Worm (Caenorhabditis elegans): Measurements from ENCODE around the gene F11D11.6.

The F11D11.6 gene

DNA sequence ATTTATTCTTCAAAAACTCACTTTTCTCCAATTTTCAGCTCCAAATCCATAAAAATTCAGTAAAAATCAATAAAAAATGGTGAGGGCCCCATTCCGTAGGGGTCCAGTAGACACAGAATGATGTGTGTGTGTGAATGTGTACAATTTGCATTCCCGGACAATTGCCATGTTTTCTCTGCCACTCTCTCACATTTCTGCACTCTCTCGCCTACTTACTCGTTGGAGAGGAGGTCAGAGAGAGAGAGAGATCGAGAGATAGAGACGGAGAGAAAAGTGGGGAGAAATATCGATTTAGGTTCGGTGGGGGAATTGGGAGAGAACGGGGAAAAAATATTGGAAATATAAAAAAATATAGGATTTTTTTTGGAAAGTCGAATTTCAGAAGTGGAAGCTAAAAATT, 29.3 kb downstream of the F11D11.6 start:
- TF ChIP-seq lsy-2 (tag; optimal IDR thresholded peaks at IDR 0.05): peak; percentile 89
- no peak for TF ChIP-seq unc-39 (tag; optimal IDR thresholded peaks at IDR 0.05)
- no peak for TF ChIP-seq nhr-76 (tag; optimal IDR thresholded peaks at IDR 0.05)
- no peak for TF ChIP-seq M03D4.4 (tag; optimal IDR thresholded peaks at IDR 0.05)
- peak; percentile 86 for TF ChIP-seq mab-5 (tag; optimal IDR thresholded peaks at IDR 0.05)
- TF ChIP-seq lin-32 (GFP tag; optimal IDR thresholded peaks at IDR 0.05): peak; percentile 3
- TF ChIP-seq ceh-43 (GFP tag; optimal IDR thresholded peaks at IDR 0.05): no peak
- peak; percentile 22 for TF ChIP-seq ztf-11 (tag; optimal IDR thresholded peaks at IDR 0.05)
- no peak for TF ChIP-seq zip-8 (tag; optimal IDR thresholded peaks at IDR 0.05)
- no peak for TF ChIP-seq ceh-83 (GFP tag; optimal IDR thresholded peaks at IDR 0.05)
- TF ChIP-seq unc-62 (GFP tag; optimal IDR thresholded peaks at IDR 0.05): peak; percentile 83
- no peak for TF ChIP-seq ham-2 (GFP tag; optimal IDR thresholded peaks at IDR 0.05)
- peak; percentile 83 for TF ChIP-seq nhr-2 (tag; optimal IDR thresholded peaks at IDR 0.05)
- TF ChIP-seq blmp-1 (tag; optimal IDR thresholded peaks at IDR 0.05): no peak
- no peak for TF ChIP-seq nhr-28 (tag; optimal IDR thresholded peaks at IDR 0.05)
- TF ChIP-seq elt-3 (tag; optimal IDR thresholded peaks at IDR 0.05): peak; percentile 13
- no peak for TF ChIP-seq bed-3 (GFP tag; optimal IDR thresholded peaks at IDR 0.05)
- TF ChIP-seq snpc-4 (tag; optimal IDR thresholded peaks at IDR 0.05): no peak
- no peak for TF ChIP-seq tbx-8 (GFP tag; optimal IDR thresholded peaks at IDR 0.05)
- peak; percentile 50 for TF ChIP-seq cnd-1 (tag; optimal IDR thresholded peaks at IDR 0.05)
- peak; percentile 97 for TF ChIP-seq pha-4 (tag; optimal IDR thresholded peaks at IDR 0.05)
- peak; percentile 52 for TF ChIP-seq unc-120 (tag; optimal IDR thresholded peaks at IDR 0.05; ENCODE audit: poor library complexity, severe bottlenecking)
- peak; percentile 96 for TF ChIP-seq ces-1 (GFP tag; optimal IDR thresholded peaks at IDR 0.05)
- no peak for TF ChIP-seq sptf-1 (tag; optimal IDR thresholded peaks at IDR 0.05)
- no peak for TF ChIP-seq flh-1 (GFP tag; optimal IDR thresholded peaks at IDR 0.05)
- peak; percentile 92 for TF ChIP-seq hlh-1 (tag; optimal IDR thresholded peaks at IDR 0.05)
- TF ChIP-seq lin-13 (tag; optimal IDR thresholded peaks at IDR 0.05): peak; percentile 86
- TF ChIP-seq mep-1 (tag; optimal IDR thresholded peaks at IDR 0.05): peak; percentile 80
- peak; percentile 99 for TF ChIP-seq ceh-39 (tag; optimal IDR thresholded peaks at IDR 0.05)
- TF ChIP-seq sem-2 (GFP tag; optimal IDR thresholded peaks at IDR 0.05): no peak
- TF ChIP-seq nhr-12 (tag; optimal IDR thresholded peaks at IDR 0.05): no peak
- TF ChIP-seq drap-1 (GFP tag; optimal IDR thresholded peaks at IDR 0.05): no peak
- peak; percentile 93 for TF ChIP-seq nhr-237 (tag; optimal IDR thresholded peaks at IDR 0.05)
- no peak for TF ChIP-seq elt-1 (tag; optimal IDR thresholded peaks at IDR 0.05; ENCODE audit: borderline replicate concordance, insufficient read depth)
- peak; percentile 24 for TF ChIP-seq mls-2 (tag; optimal IDR thresholded peaks at IDR 0.05)

DNA sequence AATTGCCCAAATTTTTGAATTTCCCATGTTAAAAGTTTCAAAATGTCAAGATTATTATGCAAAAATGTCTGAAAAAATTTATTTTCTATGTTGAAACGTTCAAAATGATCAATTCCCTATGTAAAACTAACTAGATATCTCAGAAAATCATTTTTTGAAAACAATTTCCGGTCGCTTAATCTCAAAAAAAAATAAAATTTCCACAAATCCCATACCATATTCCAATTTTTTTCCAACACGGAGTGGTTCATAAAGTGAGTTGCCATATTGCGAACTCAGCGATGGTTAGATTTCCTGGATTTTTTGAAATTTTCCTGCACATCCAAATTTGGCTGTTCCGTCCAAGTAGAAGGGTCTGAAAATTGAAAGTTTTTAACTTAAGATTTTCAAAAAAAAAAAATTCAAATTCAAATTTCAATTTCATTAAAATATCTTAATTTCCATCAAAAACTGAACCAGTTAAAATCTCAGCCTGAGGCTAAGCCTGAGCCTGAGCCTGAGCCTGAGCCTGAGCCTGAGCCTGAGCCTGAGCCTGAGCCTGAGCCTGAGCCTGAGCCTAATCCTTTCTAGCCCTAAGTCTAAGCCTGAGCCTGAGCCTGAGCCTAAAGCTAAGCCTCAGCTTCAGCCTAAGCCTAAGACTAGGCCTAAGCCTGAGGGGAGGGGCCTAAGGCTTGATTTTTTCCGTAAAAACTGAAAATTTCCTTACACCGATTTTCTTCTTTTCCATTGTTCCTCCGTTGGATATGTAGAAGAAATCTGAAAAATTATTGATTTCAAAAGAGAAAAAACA, 30.2 kb downstream of the F11D11.6 start:
- no peak for TF ChIP-seq elt-3 (tag; optimal IDR thresholded peaks at IDR 0.05)
- TF ChIP-seq nhr-76 (tag; optimal IDR thresholded peaks at IDR 0.05): no peak
- no peak for TF ChIP-seq unc-62 (GFP tag; optimal IDR thresholded peaks at IDR 0.05)
- no peak for TF ChIP-seq ceh-43 (GFP tag; optimal IDR thresholded peaks at IDR 0.05)
- TF ChIP-seq ces-1 (GFP tag; optimal IDR thresholded peaks at IDR 0.05): no peak
- no peak for TF ChIP-seq sem-2 (GFP tag; optimal IDR thresholded peaks at IDR 0.05)
- TF ChIP-seq snpc-4 (tag; optimal IDR thresholded peaks at IDR 0.05): no peak
- TF ChIP-seq hlh-1 (tag; optimal IDR thresholded peaks at IDR 0.05): no peak
- no peak for TF ChIP-seq M03D4.4 (tag; optimal IDR thresholded peaks at IDR 0.05)
- TF ChIP-seq ceh-39 (tag; optimal IDR thresholded peaks at IDR 0.05): no peak
- no peak for TF ChIP-seq lsy-2 (tag; optimal IDR thresholded peaks at IDR 0.05)
- no peak for TF ChIP-seq flh-1 (GFP tag; optimal IDR thresholded peaks at IDR 0.05)

DNA sequence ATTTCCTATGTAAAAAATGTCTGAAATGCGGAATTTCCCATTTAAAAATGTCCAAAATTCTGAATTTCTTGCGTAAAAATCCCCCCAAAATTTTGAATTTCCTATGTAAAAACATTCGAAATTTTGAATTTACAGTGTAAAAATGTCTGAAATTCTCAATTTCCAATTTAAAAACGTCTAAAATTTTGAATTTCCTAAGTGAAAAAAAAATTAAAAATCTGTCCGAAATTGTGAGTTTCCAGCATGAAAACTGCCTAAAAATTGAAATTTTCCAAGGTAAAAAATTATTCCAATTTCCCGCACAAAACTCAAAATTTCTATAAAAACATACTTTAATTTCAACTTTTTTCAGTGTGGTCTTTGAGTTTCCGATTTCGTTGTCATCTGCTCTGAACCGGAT, 31.1 kb downstream of the F11D11.6 start:
- TF ChIP-seq lin-13 (tag; optimal IDR thresholded peaks at IDR 0.05) (no peak), pha-4 (tag; optimal IDR thresholded peaks at IDR 0.05) (no peak), unc-62 (GFP tag; optimal IDR thresholded peaks at IDR 0.05) (no peak), ceh-39 (tag; optimal IDR thresholded peaks at IDR 0.05) (no peak), nhr-2 (tag; optimal IDR thresholded peaks at IDR 0.05) (no peak), mls-2 (tag; optimal IDR thresholded peaks at IDR 0.05) (no peak), tbx-8 (GFP tag; optimal IDR thresholded peaks at IDR 0.05) (no peak), nhr-12 (tag; optimal IDR thresholded peaks at IDR 0.05) (no peak), zip-8 (tag; optimal IDR thresholded peaks at IDR 0.05) (no peak), ham-2 (GFP tag; optimal IDR thresholded peaks at IDR 0.05) (no peak), bed-3 (GFP tag; optimal IDR thresholded peaks at IDR 0.05) (no peak), snpc-4 (tag; optimal IDR thresholded peaks at IDR 0.05) (no peak), ceh-43 (GFP tag; optimal IDR thresholded peaks at IDR 0.05) (no peak), unc-39 (tag; optimal IDR thresholded peaks at IDR 0.05) (no peak), elt-3 (tag; optimal IDR thresholded peaks at IDR 0.05) (no peak), flh-1 (GFP tag; optimal IDR thresholded peaks at IDR 0.05) (no peak)
